Fruit fly (Drosophila melanogaster) whole organism, pupa: Measurements from ENCODE around the gene tara.

Source experiments
- CG10348 ChIP-seq: fragments of 200-800 bp; sonication (Bioruptor generic); IDR thresholded peaks from 2 replicates; pipeline ENCODE4 v1.3.6; 2022; ENCODE audit warnings: missing biosample characterization, missing genetic modification characterization
- CG12605 ChIP-seq: fragments of 200-800 bp; sonication (Bioruptor generic); IDR thresholded peaks from 2 replicates; pipeline ENCODE4 v1.3.6; 2022; ENCODE audit warnings: missing biosample characterization, missing genetic modification characterization
- CG13204 ChIP-seq: fragments of 200-800 bp; sonication (Bioruptor generic); optimal IDR thresholded peaks from 2 replicates; lab custom pipeline; 2018; ENCODE audit warnings: missing biosample characterization, mild to moderate bottlenecking, missing genetic modification characterization, moderate library complexity
- CG14655 ChIP-seq: fragments of 200-800 bp; sonication (Bioruptor generic); optimal IDR thresholded peaks from 3 replicates; lab custom pipeline; 2017; ENCODE audit warnings: mild to moderate bottlenecking, missing biosample characterization, missing genetic modification reagents, missing genetic modification characterization
- CG15710 ChIP-seq: fragments of 200-800 bp; sonication (Bioruptor generic); optimal IDR thresholded peaks from 2 replicates; lab custom pipeline; 2018; ENCODE audit warnings: missing biosample characterization, mild to moderate bottlenecking, missing genetic modification characterization, moderate library complexity
- CG17806 ChIP-seq: fragments of 200-800 bp; sonication (Bioruptor generic); optimal IDR thresholded peaks from 2 replicates; lab custom pipeline; 2018; ENCODE audit warnings: missing biosample characterization, mild to moderate bottlenecking, missing genetic modification characterization, moderate library complexity
- CG32121 ChIP-seq: fragments of 200-800 bp; sonication (Bioruptor generic); IDR thresholded peaks from 2 replicates; pipeline ENCODE4 v1.3.6; 2022; ENCODE audit warnings: missing biosample characterization, missing genetic modification characterization
- CG34367 ChIP-seq: fragments of 200-800 bp; sonication (Bioruptor generic); optimal IDR thresholded peaks from 2 replicates; lab custom pipeline; 2018; ENCODE audit warnings: missing biosample characterization, mild to moderate bottlenecking, missing genetic modification characterization
- CG4496 ChIP-seq: fragments of 200-800 bp; sonication (Bioruptor generic); IDR thresholded peaks from 3 replicates; pipeline ENCODE4 v1.3.6; 2022; ENCODE audit warnings: missing biosample characterization, missing genetic modification characterization
- CG8159 ChIP-seq: fragments of 200-800 bp; sonication (Bioruptor generic); optimal IDR thresholded peaks from 3 replicates; lab custom pipeline; 2018; ENCODE audit warnings: missing biosample characterization, mild to moderate bottlenecking, missing genetic modification characterization, moderate library complexity
- CG8301 ChIP-seq: fragments of 200-800 bp; sonication (Bioruptor generic); optimal IDR thresholded peaks from 2 replicates; lab custom pipeline; 2018; ENCODE audit warnings: missing biosample characterization, mild to moderate bottlenecking, missing genetic modification characterization
- CG9948 ChIP-seq: fragments of 200-800 bp; sonication (Bioruptor generic); optimal IDR thresholded peaks from 2 replicates; lab custom pipeline; 2018; ENCODE audit warnings: missing biosample characterization, mild to moderate bottlenecking, missing genetic modification characterization, moderate library complexity
- D1 ChIP-seq: fragments of 200-800 bp; sonication (Bioruptor generic); optimal IDR thresholded peaks from 2 replicates; lab custom pipeline; 2018; ENCODE audit warnings: missing biosample characterization, mild to moderate bottlenecking, missing genetic modification characterization, moderate library complexity
- EcR ChIP-seq: fragments of 200-800 bp; sonication (Bioruptor generic); optimal IDR thresholded peaks from 3 replicates; lab custom pipeline; 2019; ENCODE audit warnings: missing biosample characterization, missing genetic modification characterization, mild to moderate bottlenecking, moderate library complexity, missing genetic modification reagents
- Ets98B ChIP-seq: fragments of 200-800 bp; sonication (Bioruptor generic); IDR thresholded peaks from 2 replicates; pipeline ENCODE4 v1.3.6; 2022; ENCODE audit warnings: missing biosample characterization, missing genetic modification characterization
- Pif1A ChIP-seq: fragments of 200-800 bp; sonication (Bioruptor generic); optimal IDR thresholded peaks from 3 replicates; lab custom pipeline; 2016; ENCODE audit warnings: missing biosample characterization, missing genetic modification characterization
- Pif1B ChIP-seq: fragments of 200-800 bp; sonication (Bioruptor generic); optimal IDR thresholded peaks from 3 replicates; lab custom pipeline; 2016; ENCODE audit warnings: missing biosample characterization, missing genetic modification characterization
- Snoo ChIP-seq: fragments of 200-800 bp; sonication (Bioruptor generic); optimal IDR thresholded peaks from 3 replicates; lab custom pipeline; 2017; ENCODE audit warnings: missing biosample characterization, mild to moderate bottlenecking, missing genetic modification characterization, inconsistent platforms
- fd96Ca ChIP-seq: fragments of 200-800 bp; sonication (Bioruptor generic); IDR thresholded peaks from 3 replicates; pipeline ENCODE4 v1.3.6; 2022; ENCODE audit warnings: missing biosample characterization, missing genetic modification characterization
- gl ChIP-seq: fragments of 200-800 bp; sonication (Bioruptor generic); optimal IDR thresholded peaks from 2 replicates; lab custom pipeline; 2018; ENCODE audit warnings: missing biosample characterization, mild to moderate bottlenecking, missing genetic modification characterization
- rn ChIP-seq: fragments of 200-800 bp; sonication (Bioruptor generic); IDR thresholded peaks from 2 replicates; pipeline ENCODE4 v1.3.6; 2022; ENCODE audit warnings: missing biosample characterization, missing genetic modification characterization

tara gene

dm6 chr3R:16206162-16206561 is 19.3 kb upstream of the tara start:
- TF ChIP-seq EcR (GFP tag; lab: Kevin White, UChicago) (no peak), CG12605 (peak; percentile 34; the same call in 1 of the 2 replicates), Ets98B (GFP tag; lab: Robert Waterston, UW) (0 out of 2 replicates have a peak, but pooled peaks have one; percentile 42), Pif1B (GFP tag; lab: Kevin White, UChicago) (no peak), gl (tag; lab: Kevin White, UChicago) (peak; percentile 26), fd96Ca (GFP tag; lab: Robert Waterston, UW) (peak; percentile 54; the same call in 1 of the 3 replicates), CG13204 (GFP tag; lab: Kevin White, UChicago) (peak; percentile 84), CG4496 (GFP tag; lab: Robert Waterston, UW) (peak; percentile 71; the same call in 2 of the 3 replicates)
- TF ChIP-seq, all 21 proteins: peak for 6

DNA sequence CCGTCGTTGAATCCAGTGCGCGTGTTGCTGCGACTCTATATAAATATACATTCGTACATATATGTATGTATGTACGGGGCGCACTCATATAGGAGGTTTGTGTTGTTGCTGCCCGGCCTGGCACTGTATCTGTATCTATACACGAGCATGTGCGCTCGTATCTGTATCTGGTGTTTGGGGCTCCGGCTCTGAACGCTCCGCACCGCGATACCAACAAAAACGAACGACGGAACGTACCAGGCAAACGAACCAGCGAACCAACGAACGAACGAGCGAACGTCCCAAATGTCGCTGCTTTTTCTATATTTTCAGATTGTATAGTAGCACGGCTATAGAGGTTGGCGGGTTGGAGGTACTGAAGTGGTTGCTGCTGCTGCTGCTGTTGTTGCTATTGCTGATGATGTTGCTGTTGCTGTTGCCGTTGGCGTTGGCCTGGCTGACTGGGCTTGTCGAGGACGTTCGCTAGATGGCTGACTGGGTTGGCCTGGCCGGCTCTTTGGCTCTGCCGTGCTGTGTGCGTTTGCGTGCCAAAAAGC is 18.3 kb upstream of the tara start:
- TF ChIP-seq CG10348 (GFP tag; lab: Robert Waterston, UW) (0 out of 2 replicates have a peak, but pooled peaks have one; percentile 7), Ets98B (GFP tag; lab: Robert Waterston, UW) (peak; percentile 68), fd96Ca (GFP tag; lab: Robert Waterston, UW) (peak; percentile 66; the same call in 2 of the 3 replicates), CG12605 (peak; percentile 32), CG8159 (tag; lab: Kevin White, UChicago) (no peak), CG32121 (GFP tag; lab: Robert Waterston, UW) (peak; percentile 54; the same call in 1 of the 2 replicates), CG17806 (tag; lab: Kevin White, UChicago) (no peak), Snoo (tag; lab: Kevin White, UChicago) (no peak), Pif1A (GFP tag; lab: Kevin White, UChicago) (peak; percentile 20), CG14655 (GFP tag; lab: Kevin White, UChicago) (no peak), CG8301 (tag; lab: Kevin White, UChicago) (no peak), EcR (GFP tag; lab: Kevin White, UChicago) (peak; percentile 91), CG15710 (tag; lab: Kevin White, UChicago) (no peak), CG34367 (tag; lab: Kevin White, UChicago) (no peak), gl (tag; lab: Kevin White, UChicago) (no peak), Pif1B (GFP tag; lab: Kevin White, UChicago) (peak; percentile 31), D1 (no peak), CG4496 (GFP tag; lab: Robert Waterston, UW) (peak; percentile 83), rn (GFP tag; lab: Robert Waterston, UW) (no peak), CG9948 (tag; lab: Kevin White, UChicago) (no peak), CG13204 (GFP tag; lab: Kevin White, UChicago) (peak; percentile 99)

DNA sequence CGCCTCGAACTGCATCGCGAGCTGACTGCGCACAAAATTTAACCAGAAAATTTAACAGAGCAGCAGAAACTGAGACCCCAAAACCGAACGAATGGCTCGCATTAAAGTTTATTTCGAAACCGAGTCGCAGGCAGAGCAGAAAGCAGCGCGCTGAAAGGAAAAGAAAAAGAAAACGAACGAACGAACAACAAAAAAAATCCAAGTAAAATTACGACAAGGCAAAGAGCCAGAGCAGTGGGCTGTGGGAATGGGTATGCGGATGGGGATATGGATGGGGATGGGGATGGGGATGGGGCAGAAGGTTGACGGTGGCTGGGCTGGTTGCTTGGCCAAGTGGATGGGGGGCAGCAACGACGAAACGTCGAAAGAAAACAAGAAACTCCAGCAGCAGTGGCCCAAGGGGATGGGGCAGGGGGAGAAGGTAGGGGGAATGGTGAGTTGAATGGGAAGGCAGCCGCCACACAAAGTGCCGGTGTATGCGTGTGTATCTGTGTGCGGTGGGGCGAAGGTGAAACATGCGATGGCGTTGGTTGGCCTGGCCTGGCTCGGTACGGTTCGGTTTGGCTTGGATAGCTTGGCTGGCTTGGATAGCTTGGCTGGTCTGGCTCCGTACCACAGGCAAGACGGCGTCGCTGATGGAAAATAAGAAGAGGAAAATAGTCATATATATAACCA is 17.2 kb upstream of the tara start:
- TF ChIP-seq CG17806 (tag; lab: Kevin White, UChicago) (peak; percentile 79), rn (GFP tag; lab: Robert Waterston, UW) (peak; percentile 67; the same call in 1 of the 2 replicates), CG14655 (GFP tag; lab: Kevin White, UChicago) (peak; percentile 81), CG32121 (GFP tag; lab: Robert Waterston, UW) (peak; percentile 84), CG8159 (tag; lab: Kevin White, UChicago) (peak; percentile 83), CG15710 (tag; lab: Kevin White, UChicago) (peak; percentile 90), Snoo (tag; lab: Kevin White, UChicago) (peak; percentile 84), fd96Ca (GFP tag; lab: Robert Waterston, UW) (peak; percentile 82), D1 (peak; percentile 36), EcR (GFP tag; lab: Kevin White, UChicago) (peak; percentile 93), CG34367 (tag; lab: Kevin White, UChicago) (peak; percentile 90), CG12605 (peak; percentile 95), CG10348 (GFP tag; lab: Robert Waterston, UW) (peak; percentile 21; the same call in 1 of the 2 replicates), Ets98B (GFP tag; lab: Robert Waterston, UW) (peak; percentile 86), gl (tag; lab: Kevin White, UChicago) (peak; percentile 98), CG9948 (tag; lab: Kevin White, UChicago) (peak; percentile 63), Pif1B (GFP tag; lab: Kevin White, UChicago) (peak; percentile 86), Pif1A (GFP tag; lab: Kevin White, UChicago) (peak; percentile 71), CG13204 (GFP tag; lab: Kevin White, UChicago) (peak; percentile 99), CG4496 (GFP tag; lab: Robert Waterston, UW) (peak; percentile 89), CG8301 (tag; lab: Kevin White, UChicago) (peak; percentile 78)

DNA sequence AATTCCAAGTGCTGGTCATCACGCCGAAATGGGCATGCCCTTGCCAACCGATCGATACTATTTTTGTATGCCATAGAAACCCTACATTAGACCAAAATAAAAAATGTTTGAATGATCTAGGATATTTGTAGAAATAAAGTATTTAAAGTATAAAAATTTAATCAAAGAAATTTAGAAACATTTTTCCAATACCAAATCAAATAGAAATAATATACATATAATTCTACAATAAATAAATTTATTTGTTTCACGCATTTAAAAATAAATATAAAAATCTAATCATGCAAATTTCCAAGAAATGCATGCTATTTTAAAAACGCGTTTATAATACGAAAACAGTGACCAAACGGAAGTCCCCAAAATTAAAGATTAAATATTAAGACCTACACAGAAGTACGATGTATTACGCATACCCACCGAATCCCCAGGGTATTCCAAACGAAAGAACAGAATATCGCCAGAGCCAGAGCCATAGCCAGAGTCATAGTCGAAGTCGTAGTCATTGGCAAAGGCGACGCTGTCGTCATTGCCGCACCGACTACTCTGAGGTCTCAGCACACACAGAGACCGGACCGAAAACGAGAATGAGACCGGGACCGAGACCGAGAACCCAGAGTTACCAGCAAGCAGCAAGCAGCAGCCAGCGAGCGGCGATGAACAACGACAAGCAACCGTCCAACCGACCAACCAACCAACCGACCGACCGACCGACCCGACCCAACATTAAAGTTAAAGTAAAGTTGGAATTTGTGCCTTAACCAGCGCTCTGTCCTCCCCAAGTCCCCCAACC is 16.3 kb upstream of the tara start:
- TF ChIP-seq fd96Ca (GFP tag; lab: Robert Waterston, UW) = 0 out of 3 replicates have a peak, but pooled peaks have one; percentile 37
- peak; percentile 51 for TF ChIP-seq CG32121 (GFP tag; lab: Robert Waterston, UW)
- peak; percentile 86 for TF ChIP-seq CG9948 (tag; lab: Kevin White, UChicago)
- peak; percentile 6; the same call in 2 of the 3 replicates for TF ChIP-seq CG4496 (GFP tag; lab: Robert Waterston, UW)
- TF ChIP-seq Ets98B (GFP tag; lab: Robert Waterston, UW) = no peak
- TF ChIP-seq CG10348 (GFP tag; lab: Robert Waterston, UW) = no peak
- peak; percentile 56 for TF ChIP-seq Pif1A (GFP tag; lab: Kevin White, UChicago)
- no peak for TF ChIP-seq gl (tag; lab: Kevin White, UChicago)
- peak; percentile 73 for TF ChIP-seq CG34367 (tag; lab: Kevin White, UChicago)
- TF ChIP-seq CG13204 (GFP tag; lab: Kevin White, UChicago) = peak; percentile 88
- TF ChIP-seq EcR (GFP tag; lab: Kevin White, UChicago) = peak; percentile 61
- TF ChIP-seq CG12605 = no peak
- TF ChIP-seq Snoo (tag; lab: Kevin White, UChicago) = peak; percentile 60
- TF ChIP-seq D1 = peak; percentile 86
- no peak for TF ChIP-seq rn (GFP tag; lab: Robert Waterston, UW)
- TF ChIP-seq CG8159 (tag; lab: Kevin White, UChicago) = peak; percentile 92
- TF ChIP-seq CG14655 (GFP tag; lab: Kevin White, UChicago) = peak; percentile 91
- TF ChIP-seq CG15710 (tag; lab: Kevin White, UChicago) = peak; percentile 85
- TF ChIP-seq CG8301 (tag; lab: Kevin White, UChicago) = peak; percentile 58
- TF ChIP-seq CG17806 (tag; lab: Kevin White, UChicago) = peak; percentile 75
- peak; percentile 29 for TF ChIP-seq Pif1B (GFP tag; lab: Kevin White, UChicago)
